Fruit fly (Drosophila melanogaster) S2 (cell line): ENCODE results near the gene CG17738.

Experiments
- CG8478 ChIP-seq: fragments of >200 bp; optimal IDR thresholded peaks from 2 replicates; lab custom pipeline; 2018
- CTCF ChIP-seq, 2 experiments: fragments of >200 bp; optimal IDR thresholded peaks; 2 replicates each; lab custom pipeline; 2018

Gene CG17738

dm6 chr3R:12301528-12301927 is 30.8 kb downstream of the CG17738 start:
- TF ChIP-seq CTCF (optimal IDR thresholded peaks at IDR 0.05; lab: Kevin White, UChicago) (no peak), CG8478 (lab: Kevin White, UChicago) (no peak)

DNA sequence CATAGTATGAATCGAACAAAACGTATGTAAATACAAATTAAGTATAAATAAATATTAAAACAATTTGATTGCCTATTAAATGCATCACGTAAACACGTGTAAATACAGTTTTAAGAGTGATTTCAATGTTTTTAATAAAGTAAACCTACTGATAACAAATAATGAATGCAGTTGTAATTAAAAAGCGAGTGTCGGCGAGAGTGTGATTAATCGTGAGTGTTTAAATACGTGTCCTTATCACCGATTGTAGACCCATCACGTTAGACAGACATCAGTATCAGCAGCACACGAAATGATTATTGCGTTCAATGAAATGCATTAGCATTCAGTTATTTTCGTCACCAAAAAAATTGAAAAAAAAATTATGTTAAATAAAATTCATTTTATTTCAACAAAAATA is 32.2 kb downstream of the CG17738 start:
- no peak for TF ChIP-seq CG8478 (lab: Kevin White, UChicago)
- TF ChIP-seq CTCF (optimal IDR thresholded peaks at IDR 0.05; lab: Kevin White, UChicago) = no peak

DNA sequence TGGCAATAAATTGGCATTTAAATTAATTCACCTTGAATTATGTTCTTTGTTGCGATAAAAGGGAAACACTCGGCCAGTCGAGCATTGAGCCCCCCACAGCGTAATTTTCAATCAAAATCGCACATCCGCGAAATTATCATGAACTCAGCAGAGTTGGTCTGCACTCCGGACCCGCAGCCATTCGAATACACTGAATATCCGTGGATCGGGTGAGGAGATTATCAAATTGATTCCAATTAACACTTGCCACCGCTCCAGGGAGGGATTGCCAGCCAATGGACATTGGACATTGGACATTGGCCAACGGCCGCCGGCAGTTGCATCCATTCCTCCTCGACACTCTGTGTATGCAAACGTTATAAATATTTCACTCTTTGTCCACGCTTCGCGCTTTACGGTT is 36.9 kb downstream of the CG17738 start:
- TF ChIP-seq CTCF (optimal IDR thresholded peaks at IDR 0.05; lab: Kevin White, UChicago) (no peak), CG8478 (lab: Kevin White, UChicago) (no peak)

DNA sequence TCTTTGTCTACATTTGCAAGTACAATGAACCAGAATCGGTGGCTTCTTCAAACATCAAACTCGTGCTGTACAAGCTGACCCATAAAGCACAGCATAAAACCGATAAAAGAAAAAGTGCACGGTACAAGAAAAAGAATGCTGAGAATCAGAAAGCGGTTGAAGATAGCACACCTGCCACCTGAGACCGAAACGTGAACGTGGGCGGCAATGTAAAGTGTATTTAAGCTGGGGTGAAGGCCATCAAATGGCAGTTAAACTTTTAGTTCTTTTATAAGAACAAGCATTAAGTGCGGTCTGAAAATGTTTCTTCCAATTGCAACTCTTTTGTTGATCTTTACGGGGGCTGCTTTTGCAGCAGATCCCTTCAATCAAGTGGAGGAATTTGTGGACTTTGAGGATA is 40.4 kb downstream of the CG17738 start, which contains the start of gene CG4066:
Gene CG4066 (plus strand): TSS at position 301 of the 400 bp plus-strand sequence.
- TF ChIP-seq CTCF (optimal IDR thresholded peaks at IDR 0.05; lab: Kevin White, UChicago) = no peak
- TF ChIP-seq CG8478 (lab: Kevin White, UChicago) = no peak

dm6 chr3R:12314236-12314635 is 43.5 kb downstream of the CG17738 start:
- TF ChIP-seq CTCF (optimal IDR thresholded peaks at IDR 0.05; lab: Kevin White, UChicago) = no peak
- no peak for TF ChIP-seq CG8478 (lab: Kevin White, UChicago)

dm6 chr3R:12315455-12315854 is 44.8 kb downstream of the CG17738 start:
- TF ChIP-seq CG8478 (lab: Kevin White, UChicago) (no peak), CTCF (optimal IDR thresholded peaks at IDR 0.05; lab: Kevin White, UChicago) (no peak)

DNA sequence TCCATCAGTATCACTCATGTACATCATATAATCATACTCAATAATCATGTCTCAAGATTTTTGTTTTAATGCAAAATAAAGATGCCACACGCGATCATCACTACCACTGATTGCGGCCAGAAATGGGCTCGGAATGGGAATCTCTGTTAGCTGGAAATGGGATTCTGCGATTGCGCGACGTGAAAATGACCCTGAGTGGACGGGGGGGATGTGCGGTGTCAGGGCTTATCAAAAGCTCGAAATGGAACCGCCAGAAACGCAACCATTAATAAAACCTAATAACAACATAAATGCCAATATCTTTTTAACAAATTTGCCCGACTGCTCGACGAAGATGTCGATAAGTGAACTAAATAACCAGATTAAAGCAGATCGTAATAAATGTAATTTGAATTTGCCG is 45.7 kb downstream of the CG17738 start:
- no peak for TF ChIP-seq CTCF (optimal IDR thresholded peaks at IDR 0.05; lab: Kevin White, UChicago)
- no peak for TF ChIP-seq CG8478 (lab: Kevin White, UChicago)

DNA sequence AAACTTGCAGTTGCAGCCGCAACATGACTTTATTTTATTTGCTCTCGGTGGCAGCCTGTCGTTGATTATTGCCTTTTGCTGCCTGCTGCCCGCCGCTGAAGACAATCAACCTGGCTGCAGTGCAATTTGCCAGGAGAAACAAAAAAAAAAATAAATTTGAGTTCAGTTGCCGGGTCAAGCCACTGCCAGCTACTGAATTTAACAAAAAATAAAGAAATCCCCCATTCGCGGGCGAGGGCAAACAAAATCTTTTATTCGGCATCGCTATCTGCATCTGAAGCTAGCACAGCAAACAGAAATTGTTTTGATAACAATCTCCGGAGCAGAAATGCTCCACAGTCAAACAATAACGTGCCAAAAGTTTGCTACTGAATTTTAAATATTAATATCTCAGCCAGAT is 46.6 kb downstream of the CG17738 start:
- no peak for TF ChIP-seq CTCF (optimal IDR thresholded peaks at IDR 0.05; lab: Kevin White, UChicago)
- no peak for TF ChIP-seq CG8478 (lab: Kevin White, UChicago)
